Worm (Caenorhabditis elegans) whole organism, late embryonic: Measurements from ENCODE around the gene K07F5.6.

ENCODE experiments used
- C08G9.2 ChIP-seq: sonication (generic microtip); optimal IDR thresholded peaks from 2 replicates; lab custom pipeline; 2016; ENCODE audit warnings: mild to moderate bottlenecking, missing genetic modification characterization, moderate library complexity, missing compliant biosample characterization
- ceh-22 ChIP-seq: sonication (generic microtip); optimal IDR thresholded peaks from 2 replicates; lab custom pipeline; 2017; ENCODE audit warnings: missing biosample characterization, missing genetic modification characterization
- ceh-48 ChIP-seq: sonication (generic microtip); optimal IDR thresholded peaks from 2 replicates; lab custom pipeline; 2016; ENCODE audit warnings: missing genetic modification characterization, inconsistent platforms, missing compliant biosample characterization
- ceh-6 ChIP-seq: fragments of 200-800 bp; sonication (Bioruptor generic); optimal IDR thresholded peaks from 2 replicates; lab custom pipeline; 2018; ENCODE audit warnings: mild to moderate bottlenecking, missing genetic modification characterization, missing compliant biosample characterization
- dve-1 ChIP-seq: sonication (generic microtip); optimal IDR thresholded peaks from 2 replicates; lab custom pipeline; 2017; ENCODE audit warnings: antibody characterized with exemption, mild to moderate bottlenecking, missing genetic modification characterization, missing compliant biosample characterization
- fkh-6 ChIP-seq: sonication (generic microtip); optimal IDR thresholded peaks from 2 replicates; lab custom pipeline; 2016; ENCODE audit warnings: missing genetic modification characterization, missing compliant biosample characterization
- hlh-30 ChIP-seq: sonication (generic microtip); optimal IDR thresholded peaks from 2 replicates; lab custom pipeline; 2017; ENCODE audit warnings: antibody characterized with exemption, missing genetic modification characterization, missing compliant biosample characterization; ENCODE audit not compliant: insufficient read depth
- hlh-8 ChIP-seq: sonication (generic microtip); optimal IDR thresholded peaks from 2 replicates; lab custom pipeline; 2016; ENCODE audit warnings: missing genotype, missing genetic modification characterization, missing compliant biosample characterization
- nhr-232 ChIP-seq: sonication (generic microtip); optimal IDR thresholded peaks from 2 replicates; lab custom pipeline; 2016; ENCODE audit warnings: missing genetic modification characterization, missing compliant biosample characterization
- pqm-1 ChIP-seq: sonication (generic microtip); optimal IDR thresholded peaks from 2 replicates; lab custom pipeline; 2016; ENCODE audit warnings: missing genetic modification characterization, missing compliant biosample characterization
- ref-2 ChIP-seq: sonication (generic microtip); optimal IDR thresholded peaks from 2 replicates; lab custom pipeline; 2016; ENCODE audit warnings: missing genetic modification characterization, missing compliant biosample characterization
- sox-4 ChIP-seq: sonication (generic microtip); optimal IDR thresholded peaks from 2 replicates; lab custom pipeline; 2017; ENCODE audit warnings: mild to moderate bottlenecking, missing genetic modification characterization, inconsistent platforms, missing compliant biosample characterization
- tbx-2 ChIP-seq: sonication (generic microtip); optimal IDR thresholded peaks from 2 replicates; lab custom pipeline; 2016; ENCODE audit warnings: missing genetic modification characterization, missing compliant biosample characterization
- ttx-3 ChIP-seq: sonication (generic microtip); optimal IDR thresholded peaks from 2 replicates; lab custom pipeline; 2016; ENCODE audit warnings: missing genetic modification reagents, missing genetic modification characterization, missing compliant biosample characterization

- TF ChIP-seq ceh-48 (tag; lab: Kevin White, UChicago) (no peak), hlh-30 (no peak), sox-4 (tag; lab: Kevin White, UChicago) (no peak), dve-1 (tag; lab: Kevin White, UChicago) (no peak), ceh-6 (GFP tag; lab: Kevin White, UChicago) (no peak), nhr-232 (tag; lab: Kevin White, UChicago) (no peak), ref-2 (tag; lab: Kevin White, UChicago) (no peak), ceh-22 (tag; lab: Kevin White, UChicago) (no peak), ttx-3 (tag; lab: Kevin White, UChicago) (no peak), hlh-8 (tag; lab: Kevin White, UChicago) (no peak), C08G9.2 (tag; lab: Kevin White, UChicago) (no peak), tbx-2 (tag; lab: Kevin White, UChicago) (no peak), fkh-6 (no peak), pqm-1 (tag; lab: Kevin White, UChicago) (no peak)
Observed at ce11 chrIV:9796494-9796893, 50.0 kb downstream of the K07F5.6 start, which contains the start of gene pis-1.
